Worm (Caenorhabditis elegans) whole organism, young adult: ENCODE measurements around the gene K04C2.5.

ENCODE experiments used
- B0336.3 ChIP-seq: fragments of 200-800 bp; sonication (Bioruptor generic); IDR thresholded peaks from 2 replicates; pipeline ENCODE4 v1.3.6; 2022; ENCODE audit warnings: missing genetic modification characterization, missing compliant biosample characterization
- C06A6.2 ChIP-seq: fragments of 200-800 bp; sonication (Bioruptor generic); conservative IDR thresholded peaks from 2 replicates; pipeline ENCODE4 v1.3.6; 2022; ENCODE audit warnings: missing genetic modification characterization, missing compliant biosample characterization
- F22D6.2 ChIP-seq: sonication (generic microtip); optimal IDR thresholded peaks from 2 replicates; lab custom pipeline; 2016; ENCODE audit warnings: mild to moderate bottlenecking, missing genetic modification characterization, missing compliant biosample characterization
- F39B2.1 ChIP-seq: fragments of 200-800 bp; sonication (Bioruptor generic); IDR thresholded peaks from 2 replicates; pipeline ENCODE4 v1.3.6; 2022; ENCODE audit warnings: missing genetic modification reagents, missing genetic modification characterization, missing compliant biosample characterization
- F49E8.2 ChIP-seq: sonication (generic microtip); optimal IDR thresholded peaks from 3 replicates; lab custom pipeline; 2017; ENCODE audit warnings: missing genetic modification characterization, mild to moderate bottlenecking, missing compliant biosample characterization, antibody characterized with exemption, moderate library complexity; ENCODE audit not compliant: insufficient read depth
- F57A8.1 ChIP-seq: fragments of 200-800 bp; sonication (Bioruptor generic); optimal IDR thresholded peaks from 2 replicates; lab custom pipeline; 2018; ENCODE audit warnings: mild to moderate bottlenecking, missing genetic modification characterization, moderate library complexity, missing compliant biosample characterization
- Y53G8AR.9 ChIP-seq: fragments of 200-800 bp; sonication (Bioruptor generic); conservative IDR thresholded peaks from 2 replicates; pipeline ENCODE4 v1.3.6; 2022; ENCODE audit warnings: missing genetic modification reagents, missing genetic modification characterization, missing compliant biosample characterization
- Y67H2A.10 ChIP-seq: fragments of 200-800 bp; sonication (Bioruptor generic); conservative IDR thresholded peaks from 2 replicates; pipeline ENCODE4 v1.3.6; 2022; ENCODE audit warnings: missing genetic modification reagents, missing genetic modification characterization, missing compliant biosample characterization
- aptf-3 ChIP-seq: fragments of 200-800 bp; sonication (Bioruptor generic); IDR thresholded peaks from 2 replicates; pipeline ENCODE4 v1.3.6; 2022; ENCODE audit warnings: missing genetic modification characterization, missing compliant biosample characterization
- athp-1 ChIP-seq: sonication (generic microtip); optimal IDR thresholded peaks from 2 replicates; lab custom pipeline; 2017; ENCODE audit warnings: mild to moderate bottlenecking, missing genetic modification characterization, missing compliant biosample characterization
- bed-1 ChIP-seq: fragments of 200-800 bp; sonication (Bioruptor generic); IDR thresholded peaks from 2 replicates; pipeline ENCODE4 v1.3.6; 2022; ENCODE audit warnings: missing genetic modification reagents, missing genetic modification characterization, missing compliant biosample characterization
- bed-2 ChIP-seq: fragments of 200-800 bp; sonication (Bioruptor generic); IDR thresholded peaks from 2 replicates; pipeline ENCODE4 v1.3.6; 2022; ENCODE audit warnings: missing genetic modification reagents, missing genetic modification characterization, missing compliant biosample characterization
- cebp-1 ChIP-seq, 2 experiments: fragments of 200-800 bp in 1 of 2; sonication (Bioruptor generic) in 1 of 2; sonication (generic microtip) in 1 of 2; IDR thresholded peaks in 1 of 2; optimal IDR thresholded peaks in 1 of 2; 2 replicates each; pipeline versions ENCODE4 v1.3.6 to Lab custom; 2017 to 2022; ENCODE audit warnings: missing compliant biosample characterization in 2 of 2, missing genetic modification characterization in 2 of 2, mild to moderate bottlenecking in 1 of 2, missing genetic modification reagents in 1 of 2, moderate library complexity in 1 of 2
- ceh-40 ChIP-seq: fragments of 200-800 bp; sonication (Bioruptor generic); IDR thresholded peaks from 2 replicates; pipeline ENCODE4 v1.3.6; 2022; ENCODE audit warnings: missing genetic modification characterization, missing compliant biosample characterization
- ceh-91 ChIP-seq: fragments of 200-800 bp; sonication (Bioruptor generic); IDR thresholded peaks from 2 replicates; pipeline ENCODE4 v1.3.6; 2022; ENCODE audit warnings: missing genetic modification reagents, missing genetic modification characterization, missing compliant biosample characterization
- die-1 ChIP-seq: sonication (generic microtip); optimal IDR thresholded peaks from 2 replicates; lab custom pipeline; 2016; ENCODE audit warnings: missing genotype, mild to moderate bottlenecking, missing genetic modification characterization, missing compliant biosample characterization
- dox-1 ChIP-seq: fragments of 200-800 bp; sonication (Bioruptor generic); IDR thresholded peaks from 2 replicates; pipeline ENCODE4 v1.3.6; 2022; ENCODE audit warnings: missing genetic modification reagents, missing genetic modification characterization, missing compliant biosample characterization
- dpff-1 ChIP-seq: sonication (generic microtip); optimal IDR thresholded peaks from 2 replicates; lab custom pipeline; 2017; ENCODE audit warnings: mild to moderate bottlenecking, missing genetic modification characterization, missing compliant biosample characterization
- efl-1 ChIP-seq: fragments of 150-350 bp; optimal IDR thresholded peaks from 2 replicates; lab custom pipeline; 2014; ENCODE audit warnings: missing biosample characterization, missing genetic modification reagents, missing genetic modification characterization
- egl-18 ChIP-seq: fragments of 200-800 bp; sonication (Bioruptor generic); IDR thresholded peaks from 2 replicates; pipeline ENCODE4 v1.3.6; 2022; ENCODE audit warnings: missing genetic modification reagents, missing genetic modification characterization, missing compliant biosample characterization
- ets-4 ChIP-seq: fragments of 200-800 bp; sonication (Bioruptor generic); optimal IDR thresholded peaks from 2 replicates; lab custom pipeline; 2018; ENCODE audit warnings: mild to moderate bottlenecking, missing genetic modification characterization, missing compliant biosample characterization
- him-1 ChIP-seq: sonication (generic microtip); optimal IDR thresholded peaks from 2 replicates; lab custom pipeline; 2016; ENCODE audit warnings: missing genotype, missing genetic modification reagents, missing genetic modification characterization, missing compliant biosample characterization
- hmg-1.2 ChIP-seq: fragments of 200-800 bp; sonication (Bioruptor generic); IDR thresholded peaks from 2 replicates; pipeline ENCODE4 v1.3.6; 2022; ENCODE audit warnings: missing genetic modification reagents, missing genetic modification characterization, missing compliant biosample characterization
- let-526 ChIP-seq: fragments of 200-800 bp; sonication (Bioruptor generic); IDR thresholded peaks from 2 replicates; pipeline ENCODE4 v1.3.6; 2022; ENCODE audit warnings: missing genetic modification reagents, missing genetic modification characterization, missing compliant biosample characterization
- let-607 ChIP-seq, 2 experiments: fragments of 200-800 bp in 1 of 2; sonication (Bioruptor generic) in 1 of 2; sonication (generic microtip) in 1 of 2; optimal IDR thresholded peaks; 2 replicates each; lab custom pipeline; 2016 to 2018; ENCODE audit warnings: mild to moderate bottlenecking in 2 of 2, missing compliant biosample characterization in 2 of 2, missing genetic modification characterization in 2 of 2, moderate library complexity in 2 of 2, missing genotype in 1 of 2
- madf-10 ChIP-seq: sonication (generic microtip); optimal IDR thresholded peaks from 2 replicates; lab custom pipeline; 2016; ENCODE audit warnings: mild to moderate bottlenecking, missing genetic modification characterization, missing compliant biosample characterization
- mcd-1 ChIP-seq: fragments of 200-800 bp; sonication (Bioruptor generic); IDR thresholded peaks from 2 replicates; pipeline ENCODE4 v1.3.6; 2022; ENCODE audit warnings: missing genetic modification reagents, missing genetic modification characterization, missing compliant biosample characterization
- mes-4 ChIP-seq: sonication (generic microtip); optimal IDR thresholded peaks from 2 replicates; lab custom pipeline; 2016; ENCODE audit warnings: missing genotype, missing genetic modification characterization, missing compliant biosample characterization
- nfyb-1 ChIP-seq: fragments of 200-800 bp; sonication (Bioruptor generic); IDR thresholded peaks from 2 replicates; pipeline ENCODE4 v1.3.6; 2022; ENCODE audit warnings: missing genetic modification reagents, missing genetic modification characterization, missing compliant biosample characterization
- nhr-80 ChIP-seq: sonication (generic microtip); optimal IDR thresholded peaks from 2 replicates; lab custom pipeline; 2016; ENCODE audit warnings: missing genetic modification characterization, missing compliant biosample characterization
- pha-4 ChIP-seq: fragments of 150-350 bp; sonication (generic microtip); optimal IDR thresholded peaks from 2 replicates; lab custom pipeline; 2014; ENCODE audit warnings: missing biosample characterization, missing genetic modification reagents, missing genetic modification characterization
- sdz-38 ChIP-seq: sonication (generic microtip); optimal IDR thresholded peaks from 2 replicates; lab custom pipeline; 2016; ENCODE audit warnings: missing genotype, missing genetic modification characterization, missing compliant biosample characterization
- sptf-2 ChIP-seq: fragments of 200-800 bp; sonication (Bioruptor generic); optimal IDR thresholded peaks from 2 replicates; lab custom pipeline; 2018; ENCODE audit warnings: mild to moderate bottlenecking, missing genetic modification characterization, missing compliant biosample characterization
- unc-62 ChIP-seq: fragments of 150-350 bp; optimal IDR thresholded peaks from 2 replicates; lab custom pipeline; 2014; ENCODE audit warnings: missing biosample characterization, missing genetic modification reagents, missing genetic modification characterization
- zfh-2 ChIP-seq: fragments of 200-800 bp; sonication (Bioruptor generic); conservative IDR thresholded peaks from 2 replicates; pipeline ENCODE4 v1.3.6; 2022; ENCODE audit warnings: missing genetic modification reagents, missing genetic modification characterization, missing compliant biosample characterization
- ztf-28 ChIP-seq: fragments of 200-800 bp; sonication (Bioruptor generic); IDR thresholded peaks from 2 replicates; pipeline ENCODE4 v1.3.6; 2022; ENCODE audit warnings: missing genetic modification reagents, missing genetic modification characterization, missing compliant biosample characterization

Gene K04C2.5

DNA sequence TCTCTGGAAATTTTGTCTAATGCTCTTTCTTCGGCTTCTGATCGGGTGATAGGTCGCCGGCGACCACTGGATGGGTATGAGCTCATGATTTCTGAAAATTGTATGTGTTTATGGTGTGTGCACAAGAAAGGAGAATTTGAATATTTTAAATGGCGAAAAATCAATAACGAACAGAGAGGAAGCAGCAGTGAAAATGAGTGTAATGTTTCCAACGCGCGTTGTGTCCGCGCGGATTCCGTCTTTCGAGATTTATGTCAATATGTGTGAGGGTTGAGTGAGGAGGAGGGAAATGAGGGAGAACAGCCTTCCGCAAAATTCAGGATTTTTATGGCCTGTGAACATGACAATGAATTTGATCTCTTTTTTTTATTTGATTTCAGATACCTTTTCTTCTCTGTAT is 37.3 kb upstream of the K04C2.5 start, which contains the start of gene flap-1:
TSS of gene flap-1 (minus strand) at position 101 of the 400 bp plus-strand sequence.
- TF ChIP-seq sptf-2 (GFP tag; lab: Kevin White, UChicago), result no peak
- TF ChIP-seq egl-18 (GFP tag; lab: Robert Waterston, UW), result no peak
- TF ChIP-seq B0336.3 (GFP tag; lab: Robert Waterston, UW), result no peak
- no peak for TF ChIP-seq let-526
- no peak for TF ChIP-seq F57A8.1 (GFP tag; lab: Kevin White, UChicago)
- TF ChIP-seq bed-2 (GFP tag; lab: Robert Waterston, UW), result no peak
- no peak for TF ChIP-seq nfyb-1
- TF ChIP-seq, all 124 proteins: peak for 0

DNA sequence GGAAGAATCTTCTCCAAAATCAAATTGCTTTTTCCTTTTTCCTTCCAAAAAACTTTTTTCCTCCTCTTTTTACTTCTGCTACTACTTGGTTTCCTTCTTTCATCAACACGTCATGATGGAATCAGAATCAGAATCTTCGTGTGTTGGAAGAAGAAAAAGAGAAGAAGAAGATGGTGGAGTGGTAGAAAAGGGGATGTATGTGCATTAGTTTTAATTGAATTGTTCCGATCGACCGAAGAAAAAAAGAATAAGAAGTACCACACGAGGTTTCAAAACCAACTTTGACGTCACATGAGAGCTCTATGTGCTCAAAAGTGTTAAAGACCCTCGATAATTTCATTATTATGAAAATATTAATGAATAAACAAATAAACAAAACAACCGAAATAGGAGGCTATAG is 23.4 kb upstream of the K04C2.5 start:
- TF ChIP-seq unc-62 (GFP tag; lab: Kevin White, UChicago), result no peak
- no peak for TF ChIP-seq bed-2 (GFP tag; lab: Robert Waterston, UW)
- TF ChIP-seq sdz-38 (tag; lab: Kevin White, UChicago), result no peak

DNA sequence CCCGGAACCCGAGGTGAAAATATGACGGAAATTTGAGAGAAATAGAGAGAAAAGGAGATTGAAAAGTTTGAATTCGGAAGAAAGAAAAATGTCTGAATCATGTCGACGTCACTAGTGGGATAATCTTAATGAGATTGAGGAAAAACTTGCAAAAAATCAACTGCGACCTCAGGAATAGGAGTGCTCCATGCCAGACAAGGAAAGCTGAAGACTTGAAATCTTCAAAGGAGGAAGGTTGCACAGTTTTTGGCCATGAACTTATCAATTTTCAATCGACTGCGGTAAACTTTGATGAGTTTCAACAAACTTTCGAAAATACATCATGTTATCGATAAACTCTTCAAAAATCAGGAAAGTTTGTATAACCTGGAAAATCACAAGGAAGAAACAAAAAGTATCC is 20.9 kb upstream of the K04C2.5 start, which contains the start of gene pdf-1:
TSS of gene pdf-1 (minus strand) at position 101 of the 400 bp plus-strand sequence.
- TF ChIP-seq pha-4 (tag; lab: Kevin White, UChicago) (no peak), mcd-1 (no peak), ceh-40 (GFP tag; lab: Robert Waterston, UW) (no peak), sdz-38 (tag; lab: Kevin White, UChicago) (no peak), ets-4 (GFP tag; lab: Kevin White, UChicago) (no peak), nhr-80 (tag; lab: Kevin White, UChicago) (no peak), B0336.3 (GFP tag; lab: Robert Waterston, UW) (no peak), Y67H2A.10 (no peak), bed-2 (GFP tag; lab: Robert Waterston, UW) (no peak), dox-1 (GFP tag; lab: Robert Waterston, UW) (no peak), efl-1 (GFP tag; lab: Kevin White, UChicago) (no peak), die-1 (no peak), aptf-3 (GFP tag; lab: Robert Waterston, UW) (no peak), cebp-1 (GFP tag; IDR thresholded peaks at IDR 0.05; lab: Robert Waterston, UW) (no peak), cebp-1 (tag; optimal IDR thresholded peaks at IDR 0.05; lab: Kevin White, UChicago) (no peak), ceh-91 (GFP tag; lab: Robert Waterston, UW) (no peak), let-607 (tag; optimal IDR thresholded peaks at IDR 0.05; lab: Kevin White, UChicago) (no peak)

DNA sequence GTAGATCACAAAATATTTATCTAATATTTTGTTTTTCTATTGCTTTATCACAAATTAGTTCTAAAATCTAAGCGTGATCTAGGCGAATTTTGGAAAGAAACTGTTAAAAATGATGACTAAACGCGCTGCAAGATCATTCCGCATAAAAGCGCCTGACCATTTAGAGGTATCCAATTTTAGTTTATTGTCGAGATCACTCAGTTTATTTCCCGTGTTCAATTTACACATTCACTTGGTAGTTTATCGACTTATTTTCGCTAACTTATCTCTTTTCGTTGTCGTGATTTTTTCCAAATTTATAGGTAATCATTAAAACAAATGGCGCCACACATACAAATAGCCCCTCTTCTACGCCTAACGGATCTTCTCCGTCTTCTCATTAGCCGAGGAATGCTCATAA is 14.9 kb upstream of the K04C2.5 start, which contains the start of gene T07E3.2:
TSS of gene T07E3.2 (plus strand) at position 301 of the 400 bp plus-strand sequence.
- TF ChIP-seq bed-1 (GFP tag; lab: Robert Waterston, UW) (no peak), dpff-1 (no peak), mes-4 (tag; lab: Kevin White, UChicago) (no peak), F22D6.2 (tag; lab: Kevin White, UChicago) (no peak), ets-4 (GFP tag; lab: Kevin White, UChicago) (no peak), C06A6.2 (GFP tag; lab: Robert Waterston, UW) (no peak), ztf-28 (GFP tag; lab: Robert Waterston, UW) (no peak), ceh-91 (GFP tag; lab: Robert Waterston, UW) (no peak), him-1 (tag; lab: Kevin White, UChicago) (no peak), hmg-1.2 (GFP tag; lab: Robert Waterston, UW) (no peak), Y53G8AR.9 (GFP tag; lab: Robert Waterston, UW) (no peak), F49E8.2 (tag; lab: Kevin White, UChicago) (no peak), zfh-2 (no peak), F39B2.1 (GFP tag; lab: Robert Waterston, UW) (no peak), athp-1 (tag; lab: Kevin White, UChicago) (no peak), madf-10 (tag; lab: Kevin White, UChicago) (no peak)
